Worm (Caenorhabditis elegans) whole organism, midembryonic: ENCODE data around the gene F46B3.9.

Experiments used
- flt-1 ChIP-seq: fragments of 200-800 bp; sonication (Bioruptor generic); IDR thresholded peaks from 2 replicates; pipeline ENCODE4 v1.3.6; 2022; ENCODE audit warnings: missing genetic modification characterization, missing compliant biosample characterization
- med-1 ChIP-seq: sonication (generic microtip); optimal IDR thresholded peaks from 2 replicates; lab custom pipeline; 2017; ENCODE audit warnings: missing genetic modification characterization, mild to moderate bottlenecking, missing compliant biosample characterization, antibody characterized with exemption, missing genetic modification reagents; ENCODE audit not compliant: insufficient read depth
- tab-1 ChIP-seq: fragments of 200-800 bp; sonication (Bioruptor generic); IDR thresholded peaks from 2 replicates; pipeline ENCODE4 v1.3.6; 2022; ENCODE audit warnings: missing genetic modification characterization, missing compliant biosample characterization
- ztf-23 ChIP-seq: fragments of 200-800 bp; sonication (Bioruptor generic); IDR thresholded peaks from 2 replicates; pipeline ENCODE4 v1.3.6; 2022; ENCODE audit warnings: missing genetic modification reagents, missing genetic modification characterization, missing compliant biosample characterization
- ztf-29 ChIP-seq: fragments of 200-800 bp; sonication (Bioruptor generic); IDR thresholded peaks from 2 replicates; pipeline ENCODE4 v1.3.6; 2022; ENCODE audit warnings: missing genetic modification reagents, missing genetic modification characterization, missing compliant biosample characterization

- TF ChIP-seq ztf-23 (GFP tag; lab: Robert Waterston, UW), result no peak
- TF ChIP-seq med-1 (GFP tag; lab: Kevin White, UChicago), result no peak
- TF ChIP-seq tab-1 (GFP tag; lab: Robert Waterston, UW), result no peak
- TF ChIP-seq ztf-29 (GFP tag; lab: Robert Waterston, UW), result no peak
- TF ChIP-seq flt-1, result no peak
Measured at ce11 chrV:20579534-20579933, 46.4 kb downstream of the F46B3.9 start, which contains the start of gene F26F2.8.
